Worm (Caenorhabditis elegans) whole organism, L2 larva: ENCODE measurements around the gene M7.8.
A peak's percentile ranks its signal among the peaks of the same experiment; 100 is the strongest.

Experiments used
- C34F6.9 ChIP-seq: fragments of 150-350 bp; optimal IDR thresholded peaks from 2 replicates; lab custom pipeline; 2014; ENCODE audit warnings: missing biosample characterization, missing genetic modification characterization
- F13H6.1 ChIP-seq: sonication (generic microtip); optimal IDR thresholded peaks from 2 replicates; lab custom pipeline; 2016; ENCODE audit warnings: missing genetic modification characterization, missing compliant biosample characterization
- R02D3.7 ChIP-seq: fragments of 150-350 bp; optimal IDR thresholded peaks from 2 replicates; lab custom pipeline; 2014; ENCODE audit warnings: missing biosample characterization, missing genetic modification characterization
- Y55F3AM.14 ChIP-seq: fragments of 200-800 bp; sonication (Bioruptor generic); optimal IDR thresholded peaks from 2 replicates; lab custom pipeline; 2018; ENCODE audit warnings: mild to moderate bottlenecking, missing genetic modification characterization, missing compliant biosample characterization
- ZK546.5 ChIP-seq: sonication (generic microtip); optimal IDR thresholded peaks from 2 replicates; lab custom pipeline; 2017; ENCODE audit warnings: missing biosample characterization, missing genetic modification characterization
- alr-1 ChIP-seq: fragments of 150-350 bp; optimal IDR thresholded peaks from 2 replicates; lab custom pipeline; 2014; ENCODE audit warnings: missing biosample characterization, missing genetic modification characterization
- ama-1 ChIP-seq: fragments of 150-350 bp; optimal IDR thresholded peaks from 2 replicates; lab custom pipeline; 2018; ENCODE audit warnings: inconsistent platforms
- ceh-82 ChIP-seq: fragments of 150-350 bp; optimal IDR thresholded peaks from 2 replicates; lab custom pipeline; 2014; ENCODE audit warnings: missing biosample characterization, missing genetic modification characterization
- crh-2 ChIP-seq: sonication (generic microtip); optimal IDR thresholded peaks from 2 replicates; lab custom pipeline; 2017; ENCODE audit warnings: missing biosample characterization, missing genetic modification characterization
- dmd-4 ChIP-seq: sonication (generic microtip); optimal IDR thresholded peaks from 2 replicates; lab custom pipeline; 2017; ENCODE audit warnings: missing biosample characterization, missing genetic modification characterization
- egl-27 ChIP-seq: sonication (generic microtip); optimal IDR thresholded peaks from 3 replicates; lab custom pipeline; 2017; ENCODE audit warnings: missing biosample characterization, missing genetic modification reagents, missing genetic modification characterization
- elt-3 ChIP-seq: sonication (generic microtip); optimal IDR thresholded peaks from 2 replicates; lab custom pipeline; 2017; ENCODE audit warnings: missing biosample characterization, missing genetic modification characterization
- gmeb-1 ChIP-seq: fragments of 150-350 bp; optimal IDR thresholded peaks from 2 replicates; lab custom pipeline; 2014; ENCODE audit warnings: missing biosample characterization, missing genetic modification characterization
- lin-11 ChIP-seq: fragments of 150-350 bp; sonication (generic microtip); optimal IDR thresholded peaks from 2 replicates; lab custom pipeline; 2014; ENCODE audit warnings: missing biosample characterization, missing genetic modification characterization, inconsistent platforms, mixed read lengths
- lin-13 ChIP-seq: fragments of 150-350 bp; optimal IDR thresholded peaks from 2 replicates; lab custom pipeline; 2014; ENCODE audit warnings: missing biosample characterization, missing genetic modification reagents, missing genetic modification characterization
- lin-39 ChIP-seq: fragments of 150-350 bp; optimal IDR thresholded peaks from 2 replicates; lab custom pipeline; 2014; ENCODE audit warnings: missing biosample characterization, missing genetic modification reagents, missing genetic modification characterization
- lsy-2 ChIP-seq, 2 experiments: fragments of 150-350 bp in 1 of 2; sonication (generic microtip) in 1 of 2; optimal IDR thresholded peaks; 2 replicates each; lab custom pipeline; 2014 to 2017; ENCODE audit warnings: missing biosample characterization in 2 of 2, missing genetic modification characterization in 2 of 2
- mbf-1 ChIP-seq: sonication (generic microtip); optimal IDR thresholded peaks from 2 replicates; lab custom pipeline; 2017; ENCODE audit warnings: missing biosample characterization, missing genetic modification characterization
- mdl-1 ChIP-seq, 2 experiments: fragments of 150-350 bp in 1 of 2; sonication (generic microtip) in 1 of 2; optimal IDR thresholded peaks; 2 replicates each; lab custom pipeline; 2017; ENCODE audit warnings: missing biosample characterization in 2 of 2, missing genetic modification characterization in 2 of 2
- nhr-129 ChIP-seq: fragments of 150-350 bp; optimal IDR thresholded peaks from 2 replicates; lab custom pipeline; 2014; ENCODE audit warnings: missing biosample characterization, missing genetic modification characterization
- nhr-21 ChIP-seq: fragments of 150-350 bp; optimal IDR thresholded peaks from 2 replicates; lab custom pipeline; 2014; ENCODE audit warnings: missing biosample characterization, missing genetic modification characterization
- nhr-25 ChIP-seq: fragments of 150-350 bp; sonication (generic microtip); optimal IDR thresholded peaks from 3 replicates; lab custom pipeline; 2014; ENCODE audit warnings: missing biosample characterization, missing genetic modification characterization
- nhr-6 ChIP-seq: fragments of 150-350 bp; optimal IDR thresholded peaks from 2 replicates; lab custom pipeline; 2014; ENCODE audit warnings: missing biosample characterization, missing genetic modification characterization
- nhr-77 ChIP-seq: fragments of 150-350 bp; optimal IDR thresholded peaks from 2 replicates; lab custom pipeline; 2014; ENCODE audit warnings: missing biosample characterization, missing genetic modification characterization
- sem-4 ChIP-seq: fragments of 150-350 bp; optimal IDR thresholded peaks from 2 replicates; lab custom pipeline; 2014; ENCODE audit warnings: missing biosample characterization, missing genetic modification reagents, missing genetic modification characterization
- skn-1 ChIP-seq: sonication (generic microtip); optimal IDR thresholded peaks from 2 replicates; lab custom pipeline; 2017; ENCODE audit warnings: missing biosample characterization, missing genetic modification characterization
- sma-3 ChIP-seq: sonication (generic microtip); optimal IDR thresholded peaks from 2 replicates; lab custom pipeline; 2016; ENCODE audit warnings: missing genetic modification reagents, missing genetic modification characterization, missing compliant biosample characterization
- sma-9 ChIP-seq, 2 experiments: fragments of 150-350 bp in 1 of 2; sonication (generic microtip) in 1 of 2; optimal IDR thresholded peaks; 2 replicates each; lab custom pipeline; 2014 to 2016; ENCODE audit warnings: missing genetic modification characterization in 2 of 2, mild to moderate bottlenecking in 1 of 2, missing biosample characterization in 1 of 2, missing compliant biosample characterization in 1 of 2, missing genetic modification reagents in 1 of 2, moderate library complexity in 1 of 2
- snpc-4 ChIP-seq: fragments of 150-350 bp; optimal IDR thresholded peaks from 2 replicates; lab custom pipeline; 2014; ENCODE audit warnings: missing biosample characterization, missing genetic modification characterization
- unc-55 ChIP-seq: fragments of 150-350 bp; sonication (generic microtip); optimal IDR thresholded peaks from 3 replicates; lab custom pipeline; 2014; ENCODE audit warnings: missing biosample characterization, missing genetic modification reagents, missing genetic modification characterization
- unc-62 ChIP-seq: fragments of 150-350 bp; optimal IDR thresholded peaks from 2 replicates; lab custom pipeline; 2014; ENCODE audit warnings: missing biosample characterization, missing genetic modification reagents, missing genetic modification characterization
- zag-1 ChIP-seq: fragments of 150-350 bp; optimal IDR thresholded peaks from 2 replicates; lab custom pipeline; 2014; ENCODE audit warnings: missing biosample characterization, missing genetic modification characterization
- ztf-4 ChIP-seq: fragments of 150-350 bp; optimal IDR thresholded peaks from 2 replicates; lab custom pipeline; 2014; ENCODE audit warnings: missing biosample characterization, missing genetic modification characterization

M7.8 gene

ce11 chrIV:11094974-11095373 lies at the start of gene M7.8:
M7.8 (minus strand) TSS chrIV:11095085.
- peak in 1 of 2 experiments; percentile 35 for TF ChIP-seq lsy-2 (tag; optimal IDR thresholded peaks at IDR 0.05; lab: Kevin White, UChicago)
- peak; percentile 31 for TF ChIP-seq unc-55 (GFP tag; lab: Kevin White, UChicago)
- no peak for TF ChIP-seq sma-9 (GFP tag; optimal IDR thresholded peaks at IDR 0.05; lab: Kevin White, UChicago)
- no peak for TF ChIP-seq sma-9 (tag; optimal IDR thresholded peaks at IDR 0.05; lab: Kevin White, UChicago)
- peak; percentile 92 for TF ChIP-seq zag-1
- TF ChIP-seq crh-2: peak; percentile 30
- peak; percentile 44 for TF ChIP-seq C34F6.9 (tag; lab: Kevin White, UChicago)
- TF ChIP-seq, all 48 proteins: peak for 5

- TF ChIP-seq mdl-1 (tag; optimal IDR thresholded peaks at IDR 0.05; lab: Kevin White, UChicago): no peak
- no peak for TF ChIP-seq dmd-4 (tag; lab: Kevin White, UChicago)
- TF ChIP-seq lin-39 (tag; lab: Kevin White, UChicago): no peak
- TF ChIP-seq F13H6.1 (tag; lab: Kevin White, UChicago): no peak
- TF ChIP-seq snpc-4: no peak
- TF ChIP-seq ama-1 (lab: Kevin White, UChicago): no peak
- TF ChIP-seq nhr-21: no peak
- TF ChIP-seq sma-3 (GFP tag; lab: Kevin White, UChicago): no peak
- TF ChIP-seq elt-3 (tag; lab: Kevin White, UChicago): no peak
- TF ChIP-seq Y55F3AM.14 (GFP tag; lab: Kevin White, UChicago): no peak
- no peak for TF ChIP-seq sem-4 (tag; lab: Kevin White, UChicago)
- no peak for TF ChIP-seq nhr-6
- no peak for TF ChIP-seq ceh-82 (tag; lab: Kevin White, UChicago)
- TF ChIP-seq lsy-2 (tag; optimal IDR thresholded peaks at IDR 0.05; lab: Kevin White, UChicago): no peak
- no peak for TF ChIP-seq unc-62 (GFP tag; lab: Kevin White, UChicago)
- no peak for TF ChIP-seq lin-13
- no peak for TF ChIP-seq R02D3.7 (tag; lab: Kevin White, UChicago)
- TF ChIP-seq lin-11 (tag; lab: Kevin White, UChicago): no peak
- TF ChIP-seq unc-55 (GFP tag; lab: Kevin White, UChicago): no peak
- TF ChIP-seq, all 48 proteins: peak for 0
Measured at ce11 chrIV:11143228-11143444, 48.3 kb upstream of the M7.8 start, which contains the start of gene F01G4.4. F01G4.4 (plus strand) TSS chrIV:11143345.

ce11 chrIV:11142314-11143227 lies 47.7 kb upstream of the M7.8 start, which contains the start of gene skih-2:
skih-2 (minus strand) TSS chrIV:11142364.
- peak; percentile 78 for TF ChIP-seq unc-55 (GFP tag; lab: Kevin White, UChicago)
- TF ChIP-seq dmd-4 (tag; lab: Kevin White, UChicago): no peak
- peak; percentile 14 to 80 for TF ChIP-seq lsy-2 (tag; optimal IDR thresholded peaks at IDR 0.05; lab: Kevin White, UChicago)
- peak; percentile 29 for TF ChIP-seq lin-13
- TF ChIP-seq crh-2: peak; percentile 6
- TF ChIP-seq nhr-25 (tag; lab: Kevin White, UChicago): peak; percentile 5
- peak; percentile 92 for TF ChIP-seq gmeb-1 (tag; lab: Kevin White, UChicago)
- TF ChIP-seq C34F6.9 (tag; lab: Kevin White, UChicago): peak; percentile 79
- no peak for TF ChIP-seq R02D3.7 (tag; lab: Kevin White, UChicago)

ce11 chrIV:11131268-11131667 lies 36.4 kb upstream of the M7.8 start, which contains the start of gene ard-1:
ard-1 (plus strand) TSS chrIV:11131279.
- no peak for TF ChIP-seq ZK546.5 (tag; lab: Kevin White, UChicago)
- TF ChIP-seq dmd-4 (tag; lab: Kevin White, UChicago): no peak
- no peak for TF ChIP-seq egl-27 (tag; lab: Kevin White, UChicago)
- no peak for TF ChIP-seq sma-9 (GFP tag; optimal IDR thresholded peaks at IDR 0.05; lab: Kevin White, UChicago)
- no peak for TF ChIP-seq sma-9 (tag; optimal IDR thresholded peaks at IDR 0.05; lab: Kevin White, UChicago)
- TF ChIP-seq nhr-129 (tag; lab: Kevin White, UChicago): no peak
- no peak for TF ChIP-seq crh-2
- TF ChIP-seq ama-1 (lab: Kevin White, UChicago): no peak
- TF ChIP-seq nhr-77 (tag; lab: Kevin White, UChicago): no peak
- TF ChIP-seq alr-1: no peak
- no peak for TF ChIP-seq mbf-1 (tag; lab: Kevin White, UChicago)
- no peak for TF ChIP-seq elt-3 (tag; lab: Kevin White, UChicago)
- TF ChIP-seq lin-13: no peak
- no peak for TF ChIP-seq skn-1 (tag; lab: Kevin White, UChicago)
- TF ChIP-seq nhr-21: no peak
- TF ChIP-seq R02D3.7 (tag; lab: Kevin White, UChicago): no peak
- TF ChIP-seq ztf-4: no peak
